Fruit fly (Drosophila melanogaster) Kc167 (cell line): ENCODE data around the gene CG1143.
A peak's percentile ranks its signal among the peaks of the same experiment; 100 is the strongest.

ENCODE experiments used
- Sin3A ChIP-seq: fragments of >200 bp; optimal IDR thresholded peaks from 2 replicates; lab custom pipeline; 2018; ENCODE audit warnings: missing external identifiers
- h ChIP-seq: fragments of >200 bp; optimal IDR thresholded peaks from 3 replicates; lab custom pipeline; 2018; ENCODE audit warnings: missing external identifiers
- psq ChIP-seq: fragments of >200 bp; optimal IDR thresholded peaks from 2 replicates; lab custom pipeline; 2017; ENCODE audit warnings: missing external identifiers
- ttk ChIP-seq: sonication (Bioruptor generic); optimal IDR thresholded peaks from 2 replicates; lab custom pipeline; 2017; ENCODE audit warnings: missing external identifiers

- no peak for TF ChIP-seq Sin3A (lab: Kevin White, UChicago)
- no peak for TF ChIP-seq ttk
- peak; percentile 71 for TF ChIP-seq psq (lab: Kevin White, UChicago)
- TF ChIP-seq h (lab: Kevin White, UChicago): no peak
These were observed 8.9 kb upstream of the CG1143 start for dm6 chr3L:2636023-2636968.
